Fruit fly (Drosophila melanogaster): ENCODE results near the gene Rap1.

Gene Rap1

DNA sequence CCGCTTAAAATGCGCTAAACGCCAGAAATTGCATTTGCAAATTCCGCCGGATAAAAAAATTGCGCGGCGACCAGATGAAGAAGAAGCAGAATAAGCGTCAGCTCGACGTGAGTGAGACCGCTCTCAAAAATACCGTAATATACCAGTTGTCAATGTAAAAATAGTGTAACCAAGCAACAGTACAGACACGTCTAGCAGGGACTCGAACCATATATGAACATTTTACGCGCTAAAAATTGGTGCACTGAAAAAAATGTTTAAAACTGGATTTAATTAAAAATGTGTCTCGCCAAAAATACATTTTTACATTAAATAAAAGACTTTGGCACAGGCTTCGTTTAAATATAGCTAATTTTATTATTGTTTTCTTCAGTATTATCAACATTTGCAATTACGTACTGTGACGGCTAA lies 14.2 kb upstream of the Rap1 start, which contains the start of gene dre4 (continued):
- TF ChIP-seq GATAe (GFP tag; conservative IDR thresholded peaks at IDR 0.05): no peak
- peak; percentile 62 for TF ChIP-seq CG1602 (GFP tag; optimal IDR thresholded peaks at IDR 0.05)
- no peak for TF ChIP-seq Kr (GFP tag; optimal IDR thresholded peaks at IDR 0.05)
- TF ChIP-seq sqz (GFP tag; optimal IDR thresholded peaks at IDR 0.05): peak; percentile 99
- TF ChIP-seq Atf3 (GFP tag; optimal IDR thresholded peaks at IDR 0.05): peak; percentile 43
- TF ChIP-seq sc (optimal IDR thresholded peaks at IDR 0.05): no peak
- peak; percentile 12 for TF ChIP-seq sc (GFP tag; optimal IDR thresholded peaks at IDR 0.05)
- peak; percentile 44 for TF ChIP-seq en (GFP tag; optimal IDR thresholded peaks at IDR 0.05)
- peak; percentile 80 for TF ChIP-seq mam (GFP tag; optimal IDR thresholded peaks at IDR 0.05)
- TF ChIP-seq her (GFP tag; optimal IDR thresholded peaks at IDR 0.05): peak; percentile 72
- peak; percentile 23 for TF ChIP-seq MTF-1 (GFP tag; optimal IDR thresholded peaks at IDR 0.05; ENCODE audit: borderline replicate concordance)
- TF ChIP-seq Mad (GFP tag; optimal IDR thresholded peaks at IDR 0.05): peak; percentile 71
- peak; percentile 35 for TF ChIP-seq tap (tag; optimal IDR thresholded peaks at IDR 0.05)
- peak; percentile 66 for TF ChIP-seq CG10267 (tag; optimal IDR thresholded peaks at IDR 0.05)
- TF ChIP-seq CG17186 (GFP tag; optimal IDR thresholded peaks at IDR 0.05): peak; percentile 77
- TF ChIP-seq lola (GFP tag; optimal IDR thresholded peaks at IDR 0.05): peak in 1 of 3 experiments; percentile 49
- peak; percentile 72 for TF ChIP-seq dmrt11E (tag; optimal IDR thresholded peaks at IDR 0.05)
- no peak for TF ChIP-seq Lpt (GFP tag; optimal IDR thresholded peaks at IDR 0.05)
- TF ChIP-seq CG2199 (GFP tag; IDR thresholded peaks at IDR 0.05): 0 out of 3 replicates have a peak, but pooled peaks have one; percentile 50
- no peak for TF ChIP-seq HLHmδ (GFP tag; optimal IDR thresholded peaks at IDR 0.05)
- peak; percentile 57 for TF ChIP-seq CG10462 (GFP tag; optimal IDR thresholded peaks at IDR 0.05)
- peak; percentile 94 for TF ChIP-seq CHES-1-like (GFP tag; optimal IDR thresholded peaks at IDR 0.05)
- no peak for TF ChIP-seq bigmax (GFP tag; optimal IDR thresholded peaks at IDR 0.05)
- TF ChIP-seq CG5953 (GFP tag; IDR thresholded peaks at IDR 0.05): peak; percentile 36; the same call in 1 of the 2 replicates
- peak; percentile 34 for TF ChIP-seq fd3F (GFP tag; optimal IDR thresholded peaks at IDR 0.05)
- no peak for TF ChIP-seq nau (GFP tag; optimal IDR thresholded peaks at IDR 0.05)
- TF ChIP-seq CG17361 (GFP tag; IDR thresholded peaks at IDR 0.05): peak; percentile 73
- TF ChIP-seq CG3838 (GFP tag; optimal IDR thresholded peaks at IDR 0.05): peak; percentile 20
- no peak for TF ChIP-seq Doc3 (GFP tag; IDR thresholded peaks at IDR 0.05; ENCODE audit: partially characterized antibody)
- TF ChIP-seq CG8089 (GFP tag; optimal IDR thresholded peaks at IDR 0.05): peak; percentile 49
- TF ChIP-seq CG9215 (GFP tag; IDR thresholded peaks at IDR 0.05): peak; percentile 32; the same call in 1 of the 2 replicates

DNA sequence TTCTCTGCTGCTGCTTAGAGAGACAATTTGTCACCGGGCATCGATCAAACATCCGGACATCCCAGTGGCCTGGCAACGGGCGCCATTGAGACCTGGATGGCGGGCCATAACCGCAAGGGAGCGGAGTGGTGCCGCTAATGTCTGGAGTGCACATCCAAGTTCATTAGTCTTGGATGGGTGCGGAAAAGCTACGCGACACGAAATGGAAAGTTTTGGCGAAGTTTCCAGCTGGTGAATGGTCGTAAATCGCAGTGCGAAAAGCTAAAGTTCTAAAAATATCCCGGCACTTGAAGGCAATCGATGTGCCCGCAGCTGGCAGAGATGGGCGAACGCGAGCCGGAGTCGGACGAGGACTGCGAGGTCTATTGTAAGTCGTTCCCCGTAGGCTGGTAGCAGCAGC lies 7.7 kb upstream of the Rap1 start, which contains the start of gene CG13924:
CG13924 (plus strand) TSS at position 301 of the 400 bp plus-strand sequence.
- TF ChIP-seq sens-2 (GFP tag; IDR thresholded peaks at IDR 0.05) (no peak), sqz (GFP tag; optimal IDR thresholded peaks at IDR 0.05) (no peak), gcm2 (GFP tag; optimal IDR thresholded peaks at IDR 0.05) (no peak)

DNA sequence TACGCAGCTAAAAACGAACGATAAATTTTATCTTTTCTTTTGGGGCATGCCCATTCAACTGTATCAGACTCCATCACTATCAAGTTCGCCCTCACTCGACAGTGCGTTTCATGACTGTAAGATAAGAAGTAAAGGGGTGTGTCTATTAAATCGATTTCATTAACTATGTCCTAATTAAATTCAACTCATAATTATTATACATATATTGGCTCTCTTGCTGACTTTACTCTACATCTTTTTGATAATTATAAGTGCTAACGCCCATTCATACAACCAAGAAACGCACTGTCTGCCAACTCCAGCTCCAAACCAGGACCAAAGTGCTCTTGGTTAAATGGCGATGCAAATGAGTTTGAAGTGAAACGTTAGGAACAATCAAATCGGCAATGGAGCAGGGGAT lies 6.8 kb upstream of the Rap1 start:
- peak; percentile 19; the same call in 1 of the 2 replicates for TF ChIP-seq CG11247 (GFP tag; IDR thresholded peaks at IDR 0.05)
- no peak for TF ChIP-seq sna (GFP tag; IDR thresholded peaks at IDR 0.05; ENCODE audit: partially characterized antibody)
- peak; percentile 42; the same call in 1 of the 2 replicates for TF ChIP-seq stc (GFP tag; IDR thresholded peaks at IDR 0.05)
- no peak for TF ChIP-seq CG12155 (GFP tag; optimal IDR thresholded peaks at IDR 0.05)
- peak; percentile 78 for TF ChIP-seq dysf (GFP tag; IDR thresholded peaks at IDR 0.05)
- TF ChIP-seq CG2129 (GFP tag; IDR thresholded peaks at IDR 0.05; ENCODE audit: partially characterized antibody): no peak
- 0 out of 2 replicates have a peak, but pooled peaks have one; percentile 22 for TF ChIP-seq CG31224 (GFP tag; IDR thresholded peaks at IDR 0.05)
- no peak for TF ChIP-seq CG16863 (GFP tag; optimal IDR thresholded peaks at IDR 0.05)
- TF ChIP-seq Hand (GFP tag; optimal IDR thresholded peaks at IDR 0.05): no peak
- no peak for TF ChIP-seq CG1647 (GFP tag; optimal IDR thresholded peaks at IDR 0.05)
- TF ChIP-seq tup (GFP tag; optimal IDR thresholded peaks at IDR 0.05): no peak
- peak; percentile 8 for TF ChIP-seq CG2120 (GFP tag; optimal IDR thresholded peaks at IDR 0.05)
- TF ChIP-seq chm (GFP tag; IDR thresholded peaks at IDR 0.05): no peak
- TF ChIP-seq lov (optimal IDR thresholded peaks at IDR 0.05): no peak
- TF ChIP-seq lov (GFP tag; IDR thresholded peaks at IDR 0.05): no peak
- peak; percentile 60 for TF ChIP-seq CG17359 (tag; optimal IDR thresholded peaks at IDR 0.05)
- no peak for TF ChIP-seq rib (GFP tag; IDR thresholded peaks at IDR 0.05)
- no peak for TF ChIP-seq CG2199 (GFP tag; IDR thresholded peaks at IDR 0.05)
- TF ChIP-seq CG7786 (GFP tag; optimal IDR thresholded peaks at IDR 0.05): no peak

Data from whole organism, embryonic.